Worm (Caenorhabditis elegans) whole organism, young adult: ENCODE measurements around the gene tbc-3.

Experiments
- B0035.1 ChIP-seq: sonication (generic microtip); optimal IDR thresholded peaks from 2 replicates; lab custom pipeline; 2016; ENCODE audit warnings: missing genetic modification characterization, mild to moderate bottlenecking, missing compliant biosample characterization, missing genotype, missing genetic modification reagents
- B0261.1 ChIP-seq: sonication (generic microtip); optimal IDR thresholded peaks from 2 replicates; lab custom pipeline; 2016; ENCODE audit warnings: mild to moderate bottlenecking, missing genetic modification characterization, moderate library complexity, missing compliant biosample characterization
- D2030.7 ChIP-seq: fragments of 200-800 bp; sonication (Bioruptor generic); IDR thresholded peaks from 2 replicates; pipeline ENCODE4 v1.3.6; 2022; ENCODE audit warnings: missing genetic modification reagents, missing genetic modification characterization, missing compliant biosample characterization
- F10E7.11 ChIP-seq: sonication (generic microtip); optimal IDR thresholded peaks from 2 replicates; lab custom pipeline; 2017; ENCODE audit warnings: mild to moderate bottlenecking, missing genetic modification characterization, moderate library complexity, missing compliant biosample characterization
- F22D6.2 ChIP-seq: sonication (generic microtip); optimal IDR thresholded peaks from 2 replicates; lab custom pipeline; 2016; ENCODE audit warnings: mild to moderate bottlenecking, missing genetic modification characterization, missing compliant biosample characterization
- F23B12.7 ChIP-seq: sonication (generic microtip); optimal IDR thresholded peaks from 2 replicates; lab custom pipeline; 2017; ENCODE audit warnings: missing genetic modification characterization, mild to moderate bottlenecking, missing compliant biosample characterization, antibody characterized with exemption, moderate library complexity; ENCODE audit not compliant: insufficient read depth
- F57A8.1 ChIP-seq: fragments of 200-800 bp; sonication (Bioruptor generic); optimal IDR thresholded peaks from 2 replicates; lab custom pipeline; 2018; ENCODE audit warnings: mild to moderate bottlenecking, missing genetic modification characterization, moderate library complexity, missing compliant biosample characterization
- K11D2.4 ChIP-seq: fragments of 200-800 bp; sonication (Bioruptor generic); IDR thresholded peaks from 2 replicates; pipeline ENCODE4 v1.3.6; 2022; ENCODE audit warnings: missing genetic modification reagents, missing genetic modification characterization, missing compliant biosample characterization
- Y67H2A.10 ChIP-seq: fragments of 200-800 bp; sonication (Bioruptor generic); conservative IDR thresholded peaks from 2 replicates; pipeline ENCODE4 v1.3.6; 2022; ENCODE audit warnings: missing genetic modification reagents, missing genetic modification characterization, missing compliant biosample characterization
- ZK185.1 ChIP-seq: sonication (generic microtip); optimal IDR thresholded peaks from 2 replicates; lab custom pipeline; 2016; ENCODE audit warnings: mild to moderate bottlenecking, missing genetic modification characterization, missing compliant biosample characterization; ENCODE audit not compliant: poor library complexity, severe bottlenecking
- attf-5 ChIP-seq: fragments of 200-800 bp; sonication (Bioruptor generic); optimal IDR thresholded peaks from 2 replicates; lab custom pipeline; 2018; ENCODE audit warnings: mild to moderate bottlenecking, missing genetic modification characterization, missing compliant biosample characterization
- attf-6 ChIP-seq: fragments of 200-800 bp; sonication (Bioruptor generic); IDR thresholded peaks from 2 replicates; pipeline ENCODE4 v1.3.6; 2022; ENCODE audit warnings: missing genetic modification reagents, missing genetic modification characterization, missing compliant biosample characterization
- bed-2 ChIP-seq: fragments of 200-800 bp; sonication (Bioruptor generic); IDR thresholded peaks from 2 replicates; pipeline ENCODE4 v1.3.6; 2022; ENCODE audit warnings: missing genetic modification reagents, missing genetic modification characterization, missing compliant biosample characterization
- cebp-2 ChIP-seq: fragments of 200-800 bp; sonication (Bioruptor generic); IDR thresholded peaks from 2 replicates; pipeline ENCODE4 v1.3.6; 2022; ENCODE audit warnings: missing genetic modification characterization, missing compliant biosample characterization
- ceh-100 ChIP-seq: fragments of 200-800 bp; sonication (Bioruptor generic); IDR thresholded peaks from 2 replicates; pipeline ENCODE4 v1.3.6; 2022; ENCODE audit warnings: missing genetic modification reagents, missing genetic modification characterization, missing compliant biosample characterization
- ceh-27 ChIP-seq: fragments of 200-800 bp; sonication (Bioruptor generic); optimal IDR thresholded peaks from 2 replicates; lab custom pipeline; 2018; ENCODE audit warnings: mild to moderate bottlenecking, missing genetic modification characterization, moderate library complexity, missing compliant biosample characterization
- ceh-58 ChIP-seq: fragments of 200-800 bp; sonication (Bioruptor generic); IDR thresholded peaks from 2 replicates; pipeline ENCODE4 v1.3.6; 2022; ENCODE audit warnings: missing genetic modification characterization, missing compliant biosample characterization
- dpl-1 ChIP-seq: fragments of 150-350 bp; optimal IDR thresholded peaks from 2 replicates; lab custom pipeline; 2014; ENCODE audit warnings: missing biosample characterization, missing genetic modification reagents, missing genetic modification characterization
- efl-1 ChIP-seq: fragments of 150-350 bp; optimal IDR thresholded peaks from 2 replicates; lab custom pipeline; 2014; ENCODE audit warnings: missing biosample characterization, missing genetic modification reagents, missing genetic modification characterization
- egl-44 ChIP-seq: fragments of 200-800 bp; sonication (Bioruptor generic); IDR thresholded peaks from 2 replicates; pipeline ENCODE4 v1.3.6; 2022; ENCODE audit warnings: missing genetic modification reagents, missing genetic modification characterization, missing compliant biosample characterization
- ekl-4 ChIP-seq: fragments of 200-800 bp; sonication (Bioruptor generic); IDR thresholded peaks from 2 replicates; pipeline ENCODE4 v1.3.6; 2022; ENCODE audit warnings: missing genetic modification reagents, missing genetic modification characterization, missing compliant biosample characterization
- gei-17 ChIP-seq: fragments of 200-800 bp; sonication (Bioruptor generic); optimal IDR thresholded peaks from 2 replicates; lab custom pipeline; 2018; ENCODE audit warnings: mild to moderate bottlenecking, missing genetic modification characterization, missing compliant biosample characterization
- hlh-26 ChIP-seq: fragments of 200-800 bp; sonication (Bioruptor generic); conservative IDR thresholded peaks from 2 replicates; pipeline ENCODE4 v1.3.6; 2022; ENCODE audit warnings: missing genetic modification reagents, missing genetic modification characterization, missing compliant biosample characterization
- let-607 ChIP-seq, 2 experiments: fragments of 200-800 bp in 1 of 2; sonication (Bioruptor generic) in 1 of 2; sonication (generic microtip) in 1 of 2; optimal IDR thresholded peaks; 2 replicates each; lab custom pipeline; 2016 to 2018; ENCODE audit warnings: mild to moderate bottlenecking in 2 of 2, missing compliant biosample characterization in 2 of 2, missing genetic modification characterization in 2 of 2, moderate library complexity in 2 of 2, missing genotype in 1 of 2
- lir-1 ChIP-seq: fragments of 200-800 bp; sonication (Bioruptor generic); conservative IDR thresholded peaks from 2 replicates; pipeline ENCODE4 v1.3.6; 2022; ENCODE audit warnings: missing genetic modification reagents, missing genetic modification characterization, missing compliant biosample characterization
- madf-6 ChIP-seq: fragments of 200-800 bp; sonication (Bioruptor generic); IDR thresholded peaks from 2 replicates; pipeline ENCODE4 v1.3.6; 2022; ENCODE audit warnings: missing genetic modification reagents, missing genetic modification characterization, missing compliant biosample characterization
- madf-8 ChIP-seq: fragments of 200-800 bp; sonication (Bioruptor generic); conservative IDR thresholded peaks from 2 replicates; pipeline ENCODE4 v1.3.6; 2022; ENCODE audit warnings: missing genetic modification reagents, missing genetic modification characterization, missing compliant biosample characterization
- mcd-1 ChIP-seq: fragments of 200-800 bp; sonication (Bioruptor generic); IDR thresholded peaks from 2 replicates; pipeline ENCODE4 v1.3.6; 2022; ENCODE audit warnings: missing genetic modification reagents, missing genetic modification characterization, missing compliant biosample characterization
- nfyb-1 ChIP-seq: fragments of 200-800 bp; sonication (Bioruptor generic); IDR thresholded peaks from 2 replicates; pipeline ENCODE4 v1.3.6; 2022; ENCODE audit warnings: missing genetic modification reagents, missing genetic modification characterization, missing compliant biosample characterization
- nhr-120 ChIP-seq: fragments of 200-800 bp; sonication (Bioruptor generic); IDR thresholded peaks from 2 replicates; pipeline ENCODE4 v1.3.6; 2022; ENCODE audit warnings: missing genetic modification characterization, missing compliant biosample characterization
- nhr-80 ChIP-seq: sonication (generic microtip); optimal IDR thresholded peaks from 2 replicates; lab custom pipeline; 2016; ENCODE audit warnings: missing genetic modification characterization, missing compliant biosample characterization
- snpc-3.4 ChIP-seq: sonication (generic microtip); optimal IDR thresholded peaks from 2 replicates; lab custom pipeline; 2017; ENCODE audit warnings: missing genetic modification characterization, mild to moderate bottlenecking, missing compliant biosample characterization, antibody characterized with exemption, moderate library complexity, missing genotype, missing genetic modification reagents
- snpc-4 ChIP-seq, 5 experiments: fragments of 150-350 bp in 1 of 5; sonication (generic microtip) in 4 of 5; optimal IDR thresholded peaks; 2 replicates each; lab custom pipeline; 2014 to 2018; ENCODE audit warnings: missing genetic modification characterization in 5 of 5, missing biosample characterization in 3 of 5, antibody characterized with exemption in 2 of 5, mild to moderate bottlenecking in 2 of 5, missing compliant biosample characterization in 2 of 5, missing genotype in 2 of 5, moderate library complexity in 2 of 5, missing genetic modification reagents in 1 of 5
- unc-130 ChIP-seq: sonication (generic microtip); optimal IDR thresholded peaks from 2 replicates; lab custom pipeline; 2016; ENCODE audit warnings: missing genetic modification reagents, missing genetic modification characterization, missing compliant biosample characterization
- xnd-1 ChIP-seq: sonication (generic microtip); optimal IDR thresholded peaks from 2 replicates; lab custom pipeline; 2016; ENCODE audit warnings: missing genotype, missing genetic modification reagents, missing genetic modification characterization, missing compliant biosample characterization
- zfh-2 ChIP-seq: fragments of 200-800 bp; sonication (Bioruptor generic); conservative IDR thresholded peaks from 2 replicates; pipeline ENCODE4 v1.3.6; 2022; ENCODE audit warnings: missing genetic modification reagents, missing genetic modification characterization, missing compliant biosample characterization
- ztf-3 ChIP-seq: fragments of 200-800 bp; sonication (Bioruptor generic); optimal IDR thresholded peaks from 2 replicates; lab custom pipeline; 2018; ENCODE audit warnings: mild to moderate bottlenecking, missing genetic modification characterization, missing compliant biosample characterization

tbc-3 gene

DNA sequence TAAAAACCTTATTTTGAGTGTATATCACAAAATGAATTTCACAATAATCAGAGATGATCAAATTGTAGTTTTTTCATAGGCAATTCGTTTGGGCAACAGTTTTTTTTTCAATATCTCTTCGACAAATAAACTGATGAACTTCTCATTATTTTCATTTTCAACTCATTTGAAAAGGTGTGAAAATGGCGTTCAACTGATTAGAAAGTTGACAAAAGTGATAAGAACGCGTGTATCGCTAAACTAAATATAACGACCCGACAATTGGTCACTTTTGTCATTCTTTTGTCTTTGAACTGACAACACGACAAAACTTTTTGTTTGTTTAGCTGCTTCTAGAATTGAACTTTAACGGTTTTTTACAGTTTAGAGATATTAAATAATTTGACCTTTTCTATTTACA, 43.9 kb upstream of the tbc-3 start:
- TF ChIP-seq nhr-80 (tag; lab: Kevin White, UChicago) = peak; percentile 28
- TF ChIP-seq egl-44 = no peak

ce11 chrIV:9855712-9856111, 43.1 kb upstream of the tbc-3 start, which contains the start of gene K07F5.12:
TSS of gene K07F5.12 (plus strand) at chrIV:9856012.
- TF ChIP-seq ekl-4 (GFP tag; lab: Robert Waterston, UW) (no peak), F57A8.1 (GFP tag; lab: Kevin White, UChicago) (no peak), gei-17 (GFP tag; lab: Kevin White, UChicago) (no peak), dpl-1 (GFP tag; lab: Kevin White, UChicago) (no peak), nhr-120 (GFP tag; lab: Robert Waterston, UW) (no peak), F10E7.11 (tag; lab: Kevin White, UChicago) (no peak), let-607 (tag; optimal IDR thresholded peaks at IDR 0.05; lab: Kevin White, UChicago) (no peak), B0261.1 (no peak), cebp-2 (no peak), nfyb-1 (GFP tag; lab: Robert Waterston, UW) (no peak), bed-2 (GFP tag; lab: Robert Waterston, UW) (no peak), ztf-3 (GFP tag; lab: Kevin White, UChicago) (no peak), ceh-58 (GFP tag; lab: Robert Waterston, UW) (no peak), zfh-2 (no peak), F23B12.7 (tag; lab: Kevin White, UChicago) (no peak), madf-8 (GFP tag; lab: Robert Waterston, UW) (no peak), B0035.1 (no peak), attf-6 (GFP tag; lab: Robert Waterston, UW) (no peak), F22D6.2 (tag; lab: Kevin White, UChicago) (no peak), hlh-26 (GFP tag; lab: Robert Waterston, UW) (no peak)

ce11 chrIV:9857952-9858488, 40.8 kb upstream of the tbc-3 start, which contains the start of gene npp-1:
TSS of gene npp-1 (plus strand) at chrIV:9858488.
- peak; percentile 20 for TF ChIP-seq nhr-80 (tag; lab: Kevin White, UChicago)
- TF ChIP-seq ceh-27 (GFP tag; lab: Kevin White, UChicago) = peak; percentile 9
- TF ChIP-seq snpc-3.4 (tag; lab: Kevin White, UChicago) = no peak
- TF ChIP-seq B0261.1 = no peak
- peak; percentile 83 for TF ChIP-seq ceh-100 (GFP tag; lab: Robert Waterston, UW)
- TF ChIP-seq attf-5 (GFP tag; lab: Kevin White, UChicago) = peak; percentile 63
- TF ChIP-seq mcd-1 = peak; percentile 69
- TF ChIP-seq F23B12.7 (tag; lab: Kevin White, UChicago) = peak; percentile 18
- TF ChIP-seq D2030.7 (GFP tag; lab: Robert Waterston, UW) = peak; percentile 22; the same call in 1 of the 2 replicates
- TF ChIP-seq snpc-4 (GFP tag; optimal IDR thresholded peaks at IDR 0.05; lab: Kevin White, UChicago) = no peak
- TF ChIP-seq snpc-4 (tag; optimal IDR thresholded peaks at IDR 0.05; lab: Kevin White, UChicago) = peak in 1 of 4 experiments; percentile 7

DNA sequence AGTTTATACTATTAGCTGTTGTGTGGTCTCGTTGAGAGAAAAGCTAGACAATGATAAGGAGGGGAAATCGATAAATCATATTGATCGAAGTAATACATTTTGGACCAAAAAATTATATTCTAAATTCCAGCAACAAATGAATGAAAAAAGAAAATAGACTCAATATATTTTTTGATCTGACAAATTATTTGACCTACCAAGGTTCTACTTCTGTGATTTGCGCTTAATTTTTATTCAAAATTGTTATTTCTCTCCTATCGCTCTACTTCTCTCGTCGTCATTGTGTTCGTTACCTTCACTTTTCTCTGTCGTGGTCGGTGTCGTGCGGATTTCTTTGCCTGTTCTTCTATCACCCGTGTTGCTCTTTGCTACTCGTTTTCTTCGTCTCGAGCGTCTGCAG, 39.8 kb upstream of the tbc-3 start:
- TF ChIP-seq ZK185.1 (tag; lab: Kevin White, UChicago) = no peak
- no peak for TF ChIP-seq bed-2 (GFP tag; lab: Robert Waterston, UW)
- TF ChIP-seq F22D6.2 (tag; lab: Kevin White, UChicago) = no peak
- peak; percentile 15 for TF ChIP-seq xnd-1
- peak; percentile 77 for TF ChIP-seq madf-6
- TF ChIP-seq Y67H2A.10 = no peak
- no peak for TF ChIP-seq lir-1 (GFP tag; lab: Robert Waterston, UW)
- TF ChIP-seq efl-1 (GFP tag; lab: Kevin White, UChicago) = peak; percentile 52
- no peak for TF ChIP-seq unc-130 (GFP tag; lab: Kevin White, UChicago)
- TF ChIP-seq K11D2.4 = no peak
- TF ChIP-seq, all 124 proteins: peak for 3
